Worm (Caenorhabditis elegans) whole organism, L3 larva: ENCODE results near the gene C27C12.3.

Experiments
- R02D3.7 ChIP-seq: fragments of 150-350 bp; optimal IDR thresholded peaks from 2 replicates; lab custom pipeline; 2014; ENCODE audit warnings: missing biosample characterization, missing genetic modification characterization
- ZK546.5 ChIP-seq: sonication (generic microtip); optimal IDR thresholded peaks from 2 replicates; lab custom pipeline; 2017; ENCODE audit warnings: missing biosample characterization, missing genetic modification characterization
- aly-2 ChIP-seq: fragments of 150-350 bp; optimal IDR thresholded peaks from 2 replicates; lab custom pipeline; 2014; ENCODE audit warnings: missing biosample characterization, missing genetic modification characterization
- ama-1 ChIP-seq: fragments of 150-350 bp; optimal IDR thresholded peaks from 2 replicates; lab custom pipeline; 2018
- ceh-16 ChIP-seq: sonication (generic microtip); optimal IDR thresholded peaks from 2 replicates; lab custom pipeline; 2017; ENCODE audit warnings: missing biosample characterization, missing genetic modification characterization
- ceh-28 ChIP-seq: fragments of 150-350 bp; optimal IDR thresholded peaks from 2 replicates; lab custom pipeline; 2014; ENCODE audit warnings: missing biosample characterization, missing genetic modification reagents, missing genetic modification characterization
- ceh-82 ChIP-seq: fragments of 150-350 bp; optimal IDR thresholded peaks from 2 replicates; lab custom pipeline; 2014; ENCODE audit warnings: missing biosample characterization, missing genetic modification characterization
- ceh-9 ChIP-seq: sonication (generic microtip); optimal IDR thresholded peaks from 2 replicates; lab custom pipeline; 2018; ENCODE audit warnings: missing biosample characterization, missing genetic modification characterization
- daf-12 ChIP-seq: fragments of 150-350 bp; optimal IDR thresholded peaks from 2 replicates; lab custom pipeline; 2014; ENCODE audit warnings: missing biosample characterization, missing genetic modification reagents, missing genetic modification characterization
- egl-27 ChIP-seq: sonication (generic microtip); optimal IDR thresholded peaks from 4 replicates; lab custom pipeline; 2017; ENCODE audit warnings: missing biosample characterization, missing genetic modification reagents, missing genetic modification characterization
- egl-5 ChIP-seq: fragments of 150-350 bp; optimal IDR thresholded peaks from 2 replicates; lab custom pipeline; 2017; ENCODE audit warnings: missing biosample characterization, missing genetic modification reagents, missing genetic modification characterization, inconsistent platforms
- elt-1 ChIP-seq: fragments of 150-350 bp; optimal IDR thresholded peaks from 2 replicates; lab custom pipeline; 2014; ENCODE audit warnings: missing biosample characterization, missing genetic modification characterization
- elt-2 ChIP-seq: sonication (generic microtip); optimal IDR thresholded peaks from 2 replicates; lab custom pipeline; 2016; ENCODE audit warnings: missing genetic modification reagents, mild to moderate bottlenecking, missing genetic modification characterization, missing compliant biosample characterization
- elt-3 ChIP-seq, 3 experiments: fragments of 150-350 bp in 1 of 3; sonication (generic microtip) in 2 of 3; optimal IDR thresholded peaks; 2 replicates in 2 of 3; 4 replicates in 1 of 3; lab custom pipeline; 2014 to 2017; ENCODE audit warnings: missing biosample characterization in 3 of 3, missing genetic modification characterization in 3 of 3
- eor-1 ChIP-seq, 2 experiments: fragments of 150-350 bp; optimal IDR thresholded peaks; 2 replicates each; lab custom pipeline; 2014 to 2018; ENCODE audit warnings: missing biosample characterization in 2 of 2, missing genetic modification characterization in 2 of 2
- fkh-10 ChIP-seq: sonication (generic microtip); optimal IDR thresholded peaks from 2 replicates; lab custom pipeline; 2017; ENCODE audit warnings: missing biosample characterization, missing genetic modification reagents, missing genetic modification characterization
- fkh-2 ChIP-seq: fragments of 150-350 bp; optimal IDR thresholded peaks from 2 replicates; lab custom pipeline; 2014; ENCODE audit warnings: missing biosample characterization, missing genetic modification reagents, missing genetic modification characterization
- fos-1 ChIP-seq: fragments of 150-350 bp; optimal IDR thresholded peaks from 2 replicates; lab custom pipeline; 2014; ENCODE audit warnings: missing biosample characterization, missing genetic modification characterization
- hmg-11 ChIP-seq: sonication (generic microtip); optimal IDR thresholded peaks from 2 replicates; lab custom pipeline; 2016; ENCODE audit warnings: missing genetic modification characterization, missing compliant biosample characterization
- jun-1 ChIP-seq: fragments of 150-350 bp; optimal IDR thresholded peaks from 2 replicates; lab custom pipeline; 2014; ENCODE audit warnings: missing biosample characterization, missing genetic modification reagents, missing genetic modification characterization
- lin-15B ChIP-seq: fragments of 150-350 bp; optimal IDR thresholded peaks from 2 replicates; lab custom pipeline; 2014; ENCODE audit warnings: missing biosample characterization, missing genetic modification characterization
- lin-39 ChIP-seq: fragments of 150-350 bp; optimal IDR thresholded peaks from 2 replicates; lab custom pipeline; 2018; ENCODE audit warnings: missing biosample characterization, missing genetic modification reagents, missing genetic modification characterization
- lsy-12 ChIP-seq: sonication (generic microtip); optimal IDR thresholded peaks from 2 replicates; lab custom pipeline; 2016; ENCODE audit warnings: mild to moderate bottlenecking, missing genetic modification characterization, missing compliant biosample characterization
- mdl-1 ChIP-seq: fragments of 150-350 bp; optimal IDR thresholded peaks from 2 replicates; lab custom pipeline; 2014; ENCODE audit warnings: missing biosample characterization, missing genetic modification characterization
- mml-1 ChIP-seq: fragments of 150-350 bp; sonication (generic microtip); optimal IDR thresholded peaks from 3 replicates; lab custom pipeline; 2014; ENCODE audit warnings: missing biosample characterization, missing genetic modification characterization
- nfya-1 ChIP-seq: sonication (generic microtip); optimal IDR thresholded peaks from 2 replicates; lab custom pipeline; 2017; ENCODE audit warnings: missing genetic modification characterization, mild to moderate bottlenecking, missing compliant biosample characterization, antibody characterized with exemption, moderate library complexity; ENCODE audit not compliant: insufficient read depth
- nhr-11 ChIP-seq: fragments of 150-350 bp; optimal IDR thresholded peaks from 2 replicates; lab custom pipeline; 2014; ENCODE audit warnings: missing biosample characterization, missing genetic modification characterization
- nhr-12 ChIP-seq: fragments of 150-350 bp; optimal IDR thresholded peaks from 2 replicates; lab custom pipeline; 2014; ENCODE audit warnings: missing biosample characterization, missing genetic modification characterization
- nhr-23 ChIP-seq: fragments of 150-350 bp; optimal IDR thresholded peaks from 2 replicates; lab custom pipeline; 2014; ENCODE audit warnings: missing biosample characterization, missing genetic modification reagents, missing genetic modification characterization
- nhr-237 ChIP-seq: fragments of 150-350 bp; optimal IDR thresholded peaks from 2 replicates; lab custom pipeline; 2014; ENCODE audit warnings: missing biosample characterization, missing genetic modification characterization
- nhr-25 ChIP-seq: sonication (generic microtip); optimal IDR thresholded peaks from 2 replicates; lab custom pipeline; 2017; ENCODE audit warnings: missing biosample characterization, missing genetic modification characterization
- nhr-28 ChIP-seq: fragments of 150-350 bp; optimal IDR thresholded peaks from 2 replicates; lab custom pipeline; 2014; ENCODE audit warnings: missing biosample characterization, missing genetic modification characterization
- nhr-43 ChIP-seq: sonication (generic microtip); optimal IDR thresholded peaks from 2 replicates; lab custom pipeline; 2016; ENCODE audit warnings: mild to moderate bottlenecking, missing genetic modification characterization, missing compliant biosample characterization; ENCODE audit not compliant: poor library complexity, severe bottlenecking
- nhr-67 ChIP-seq: fragments of 150-350 bp; optimal IDR thresholded peaks from 2 replicates; lab custom pipeline; 2014; ENCODE audit warnings: missing biosample characterization, missing genetic modification characterization
- nhr-76 ChIP-seq: fragments of 150-350 bp; sonication (generic microtip); optimal IDR thresholded peaks from 5 replicates; lab custom pipeline; 2014; ENCODE audit warnings: missing biosample characterization, missing genetic modification characterization
- nhr-77 ChIP-seq: fragments of 150-350 bp; optimal IDR thresholded peaks from 2 replicates; lab custom pipeline; 2014; ENCODE audit warnings: missing biosample characterization, missing genetic modification characterization
- pha-4 ChIP-seq: fragments of 150-350 bp; optimal IDR thresholded peaks from 2 replicates; lab custom pipeline; 2014; ENCODE audit warnings: missing biosample characterization, missing genetic modification reagents, missing genetic modification characterization
- pqm-1 ChIP-seq: fragments of 150-350 bp; optimal IDR thresholded peaks from 2 replicates; lab custom pipeline; 2017; ENCODE audit warnings: missing biosample characterization, missing genetic modification characterization, inconsistent platforms
- sea-2 ChIP-seq: fragments of 150-350 bp; sonication (generic microtip); optimal IDR thresholded peaks from 4 replicates; lab custom pipeline; 2014; ENCODE audit warnings: missing biosample characterization, missing genetic modification reagents, missing genetic modification characterization
- skn-1 ChIP-seq: fragments of 150-350 bp; optimal IDR thresholded peaks from 2 replicates; lab custom pipeline; 2014; ENCODE audit warnings: missing biosample characterization, missing genetic modification characterization
- snpc-4 ChIP-seq: fragments of 150-350 bp; optimal IDR thresholded peaks from 2 replicates; lab custom pipeline; 2014; ENCODE audit warnings: missing biosample characterization, missing genetic modification characterization
- tbx-2 ChIP-seq: sonication (generic microtip); optimal IDR thresholded peaks from 2 replicates; lab custom pipeline; 2016; ENCODE audit warnings: mild to moderate bottlenecking, missing genetic modification characterization, missing compliant biosample characterization
- unc-39 ChIP-seq: sonication (generic microtip); optimal IDR thresholded peaks from 4 replicates; lab custom pipeline; 2017; ENCODE audit warnings: missing biosample characterization, missing genetic modification characterization
- unc-62 ChIP-seq: fragments of 150-350 bp; sonication (generic microtip); optimal IDR thresholded peaks from 4 replicates; lab custom pipeline; 2014; ENCODE audit warnings: missing biosample characterization, missing genetic modification reagents, missing genetic modification characterization
- zag-1 ChIP-seq: fragments of 150-350 bp; optimal IDR thresholded peaks from 2 replicates; lab custom pipeline; 2014; ENCODE audit warnings: missing biosample characterization, missing genetic modification characterization
- ztf-11 ChIP-seq: fragments of 150-350 bp; optimal IDR thresholded peaks from 2 replicates; lab custom pipeline; 2014; ENCODE audit warnings: missing biosample characterization, missing genetic modification characterization
- ztf-4 ChIP-seq: fragments of 150-350 bp; optimal IDR thresholded peaks from 2 replicates; lab custom pipeline; 2014; ENCODE audit warnings: missing biosample characterization, missing genetic modification characterization

Gene C27C12.3

ce11 chrX:14818464-14819259 lies 47.0 kb downstream of the C27C12.3 start, which contains the start of gene epn-1:
epn-1 (minus strand) TSS chrX:14818514.
- TF ChIP-seq mml-1: peak; percentile 73
- TF ChIP-seq nfya-1 (tag; lab: Kevin White, UChicago): peak; percentile 94
- peak; percentile 89 for TF ChIP-seq pqm-1 (tag; lab: Kevin White, UChicago)
- TF ChIP-seq ztf-4 (tag; lab: Kevin White, UChicago): peak; percentile 77
- peak; percentile 99 for TF ChIP-seq jun-1 (tag; lab: Kevin White, UChicago)
- peak; percentile 91 for TF ChIP-seq nhr-23 (tag; lab: Kevin White, UChicago)
- TF ChIP-seq unc-62 (GFP tag; lab: Kevin White, UChicago): peak; percentile 96
- TF ChIP-seq egl-5: peak; percentile 91
- peak; percentile 95 for TF ChIP-seq hmg-11 (tag; lab: Kevin White, UChicago)
- peak; percentile 94 for TF ChIP-seq lsy-12 (tag; lab: Kevin White, UChicago)
- no peak for TF ChIP-seq ceh-9
- TF ChIP-seq nhr-76 (tag; lab: Kevin White, UChicago): peak; percentile 63
- peak; percentile 97 for TF ChIP-seq elt-2 (tag; lab: Kevin White, UChicago)
- TF ChIP-seq egl-27 (tag; lab: Kevin White, UChicago): peak; percentile 92
- TF ChIP-seq elt-1 (tag; lab: Kevin White, UChicago): peak; percentile 82
- TF ChIP-seq aly-2 (tag; lab: Kevin White, UChicago): no peak
- peak; percentile 97 for TF ChIP-seq lin-39 (tag; lab: Kevin White, UChicago)
- peak; percentile 82 for TF ChIP-seq ceh-82 (tag; lab: Kevin White, UChicago)
- peak; percentile 84 for TF ChIP-seq daf-12
- peak; percentile 90 for TF ChIP-seq fkh-10
- TF ChIP-seq fos-1: peak; percentile 76
- peak; percentile 99 for TF ChIP-seq nhr-25 (tag; lab: Kevin White, UChicago)
- peak; percentile 81 for TF ChIP-seq lin-15B
- TF ChIP-seq nhr-237 (tag; lab: Kevin White, UChicago): peak; percentile 46
- peak; percentile 64 for TF ChIP-seq skn-1 (tag; lab: Kevin White, UChicago)
- no peak for TF ChIP-seq nhr-28 (tag; lab: Kevin White, UChicago)
- peak; percentile 82 for TF ChIP-seq zag-1 (tag; lab: Kevin White, UChicago)
- peak; percentile 81 for TF ChIP-seq nhr-77
- TF ChIP-seq pha-4: peak; percentile 93
- no peak for TF ChIP-seq nhr-12 (tag; lab: Kevin White, UChicago)
- peak; percentile 94 for TF ChIP-seq tbx-2
- TF ChIP-seq unc-39 (tag; lab: Kevin White, UChicago): no peak
- TF ChIP-seq ZK546.5 (tag; lab: Kevin White, UChicago): no peak
- TF ChIP-seq snpc-4 (tag; lab: Kevin White, UChicago): peak; percentile 69
- TF ChIP-seq mdl-1 (tag; lab: Kevin White, UChicago): peak; percentile 99
- TF ChIP-seq sea-2 (GFP tag; lab: Kevin White, UChicago): peak; percentile 70
- no peak for TF ChIP-seq ceh-16
- TF ChIP-seq R02D3.7 (tag; lab: Kevin White, UChicago): peak; percentile 82
- TF ChIP-seq eor-1 (tag; optimal IDR thresholded peaks at IDR 0.05; lab: Kevin White, UChicago): peak in 1 of 2 experiments; percentile 40
- peak; percentile 90 for TF ChIP-seq ceh-28 (tag; lab: Kevin White, UChicago)
- TF ChIP-seq elt-3 (tag; optimal IDR thresholded peaks at IDR 0.05; lab: Kevin White, UChicago): peak in 2 of 3 experiments; percentile 66 to 73
- no peak for TF ChIP-seq ztf-11 (tag; lab: Kevin White, UChicago)
- TF ChIP-seq nhr-43: peak; percentile 91
- TF ChIP-seq fkh-2 (tag; lab: Kevin White, UChicago): peak; percentile 49
- peak; percentile 94 for TF ChIP-seq nhr-11 (tag; lab: Kevin White, UChicago)
- no peak for TF ChIP-seq nhr-67 (tag; lab: Kevin White, UChicago)
- TF ChIP-seq ama-1 (lab: Kevin White, UChicago): no peak
